Fruit fly (Drosophila melanogaster): ENCODE data around the gene acs.

Gene acs

DNA sequence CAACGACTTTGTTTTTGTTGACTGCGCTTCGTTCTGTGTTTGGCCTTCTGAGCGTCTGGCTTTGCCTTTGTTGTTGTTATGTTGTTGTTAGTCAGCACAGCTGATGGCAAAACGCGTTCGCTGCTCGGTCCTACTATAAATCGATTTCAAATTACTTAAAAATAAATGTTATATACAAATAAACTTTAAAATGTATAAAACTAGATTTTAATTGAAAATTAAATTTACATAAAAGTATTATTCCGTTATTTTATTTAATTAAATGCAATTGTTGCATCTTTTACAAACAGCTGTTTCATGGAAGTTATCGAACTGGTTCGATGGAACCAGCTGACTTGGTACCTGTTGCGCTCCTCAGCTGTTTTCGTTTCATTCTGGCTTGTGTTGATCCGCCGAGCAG, 7.3 kb upstream of the acs start, which contains the start of gene mv (continued):
- TF ChIP-seq sqz (GFP tag; optimal IDR thresholded peaks at IDR 0.05) (no peak), sc (optimal IDR thresholded peaks at IDR 0.05) (no peak), sc (GFP tag; optimal IDR thresholded peaks at IDR 0.05) (no peak)

DNA sequence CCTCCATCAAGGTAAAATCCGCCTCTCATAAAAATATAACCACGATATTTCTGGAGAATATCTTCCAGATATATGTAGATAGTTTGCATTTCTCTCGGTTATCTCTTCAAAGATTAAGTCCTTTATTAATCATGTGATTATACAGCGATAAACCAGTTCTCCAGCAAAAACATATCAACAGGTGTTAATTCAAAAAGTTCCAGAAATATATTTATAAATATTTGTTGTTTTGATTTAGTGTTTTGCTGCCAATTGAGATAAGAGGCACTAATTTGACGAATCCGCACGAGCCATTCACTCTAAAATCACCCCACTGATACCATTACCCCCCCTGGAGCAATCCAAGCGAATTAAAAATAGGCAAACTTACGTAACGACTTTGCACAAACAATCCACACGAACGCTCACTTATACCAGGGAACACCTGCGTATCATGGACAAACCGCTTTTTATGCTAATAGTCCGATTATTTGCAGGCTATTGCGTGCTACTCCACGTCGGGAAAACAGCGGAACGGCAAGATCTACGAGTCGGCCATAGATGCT, 6.8 kb upstream of the acs start:
- TF ChIP-seq Hey (tag; optimal IDR thresholded peaks at IDR 0.05) = peak; percentile 84
- TF ChIP-seq crol (GFP tag; IDR thresholded peaks at IDR 0.05) = 0 out of 2 replicates have a peak, but pooled peaks have one; percentile 34
- TF ChIP-seq HmgZ (tag; optimal IDR thresholded peaks at IDR 0.05) = peak; percentile 10
- no peak for TF ChIP-seq Hr78 (GFP tag; optimal IDR thresholded peaks at IDR 0.05)
- no peak for TF ChIP-seq CG17359 (tag; optimal IDR thresholded peaks at IDR 0.05)
- no peak for TF ChIP-seq BtbVII (GFP tag; optimal IDR thresholded peaks at IDR 0.05)
- peak; percentile 77 for TF ChIP-seq CG10543 (GFP tag; optimal IDR thresholded peaks at IDR 0.05)
- no peak for TF ChIP-seq YL-1 (GFP tag; optimal IDR thresholded peaks at IDR 0.05)
- TF ChIP-seq CG31224 (GFP tag; IDR thresholded peaks at IDR 0.05) = no peak
- TF ChIP-seq sim (GFP tag; IDR thresholded peaks at IDR 0.05) = no peak
- peak; percentile 95 for TF ChIP-seq sug (tag; optimal IDR thresholded peaks at IDR 0.05)
- TF ChIP-seq cwo (GFP tag; optimal IDR thresholded peaks at IDR 0.05) = peak; percentile 49
- TF ChIP-seq MBD-R2 (GFP tag; IDR thresholded peaks at IDR 0.05) = 0 out of 2 replicates have a peak, but pooled peaks have one; percentile 10
- peak; percentile 66 for TF ChIP-seq B-H2 (GFP tag; optimal IDR thresholded peaks at IDR 0.05)
- TF ChIP-seq rib (GFP tag; IDR thresholded peaks at IDR 0.05) = peak; percentile 15; the same call in 1 of the 2 replicates
- no peak for TF ChIP-seq CG11093 (GFP tag; IDR thresholded peaks at IDR 0.05)
- peak; percentile 63 for TF ChIP-seq Med (GFP tag)
- 0 out of 3 replicates have a peak, but pooled peaks have one; percentile 37 for TF ChIP-seq otp (GFP tag; IDR thresholded peaks at IDR 0.05)
- TF ChIP-seq CG31365 (tag; optimal IDR thresholded peaks at IDR 0.05) = no peak
- peak in 1 of 2 experiments; percentile 90 for TF ChIP-seq Pdp1 (GFP tag; optimal IDR thresholded peaks at IDR 0.05)
- TF ChIP-seq dm (GFP tag; optimal IDR thresholded peaks at IDR 0.05) = no peak
- peak; percentile 22; the same call in 1 of the 2 replicates for TF ChIP-seq vvl (GFP tag; IDR thresholded peaks at IDR 0.05)
- peak; percentile 74 for TF ChIP-seq exex (tag; optimal IDR thresholded peaks at IDR 0.05)
- peak; percentile 8 for TF ChIP-seq CG12659 (GFP tag; optimal IDR thresholded peaks at IDR 0.05)

DNA sequence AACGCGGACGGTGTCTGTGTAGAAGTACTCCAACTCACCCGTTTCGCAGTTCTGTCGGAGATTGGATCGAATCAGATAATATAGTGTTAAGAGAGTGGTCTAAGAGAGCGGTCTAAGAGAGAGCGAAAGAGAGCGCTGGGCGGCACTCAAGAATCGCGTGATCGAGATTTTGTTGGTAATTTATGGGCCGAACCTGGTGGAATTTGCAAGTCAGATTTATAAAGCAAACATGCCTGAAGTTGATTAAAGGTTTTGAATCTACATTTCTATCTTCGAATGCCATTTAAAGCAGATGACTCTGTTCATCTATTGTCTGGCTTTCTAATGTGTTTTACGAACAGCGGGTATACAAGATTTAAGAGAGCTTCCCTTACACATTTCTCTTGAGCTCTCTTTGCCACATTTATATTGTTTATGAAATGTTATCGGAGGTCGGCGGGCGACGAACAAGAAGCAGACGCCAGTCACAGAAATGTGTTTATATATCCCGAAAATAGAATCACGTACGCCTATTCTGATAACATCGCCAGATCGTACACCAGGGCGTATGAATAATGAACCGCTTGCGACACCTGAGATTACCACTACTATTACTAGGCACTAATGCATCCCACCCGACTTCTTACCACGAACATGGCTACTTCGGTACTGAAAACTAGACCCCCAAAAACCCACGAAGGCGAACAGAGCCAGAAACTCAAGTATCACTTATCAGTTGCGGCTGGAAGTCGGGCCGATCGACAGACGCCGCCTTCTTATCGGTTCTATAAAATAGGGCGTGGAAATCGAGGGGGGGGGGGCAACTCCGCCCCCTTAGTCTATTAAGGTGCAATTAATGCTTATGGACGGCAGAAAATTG, 3.8 kb upstream of the acs start:
- TF ChIP-seq Rx (GFP tag; IDR thresholded peaks at IDR 0.05) (no peak), CG10366 (GFP tag; IDR thresholded peaks at IDR 0.05) (no peak), da (GFP tag; optimal IDR thresholded peaks at IDR 0.05) (no peak), klu (GFP tag; IDR thresholded peaks at IDR 0.05) (no peak), sim (GFP tag; IDR thresholded peaks at IDR 0.05) (peak; percentile 18; the same call in 1 of the 2 replicates), CG6683 (GFP tag; optimal IDR thresholded peaks at IDR 0.05) (no peak), hbn (GFP tag; IDR thresholded peaks at IDR 0.05; ENCODE audit: partially characterized antibody) (no peak), CG2199 (GFP tag; IDR thresholded peaks at IDR 0.05) (0 out of 3 replicates have a peak, but pooled peaks have one; percentile 63), Nf-YC (tag; optimal IDR thresholded peaks at IDR 0.05) (peak; percentile 64), maf-S (GFP tag; optimal IDR thresholded peaks at IDR 0.05) (no peak), unpg (GFP tag; optimal IDR thresholded peaks at IDR 0.05) (no peak), gsb (GFP tag; IDR thresholded peaks at IDR 0.05) (no peak), Dll (GFP tag; IDR thresholded peaks at IDR 0.05; ENCODE audit: partially characterized antibody) (peak; percentile 60; the same call in 1 of the 4 replicates), CG33213 (GFP tag; optimal IDR thresholded peaks at IDR 0.05) (no peak), CG34224 (GFP tag; IDR thresholded peaks at IDR 0.05; ENCODE audit: partially characterized antibody) (no peak), Deaf1 (tag; optimal IDR thresholded peaks at IDR 0.05) (peak; percentile 93), Dip2 (GFP tag; IDR thresholded peaks at IDR 0.05) (no peak), CG5180 (GFP tag; optimal IDR thresholded peaks at IDR 0.05) (no peak), BtbVII (GFP tag; optimal IDR thresholded peaks at IDR 0.05) (peak; percentile 63), CG17385 (GFP tag; optimal IDR thresholded peaks at IDR 0.05) (peak; percentile 78), Chrac-16 (GFP tag; optimal IDR thresholded peaks at IDR 0.05) (no peak)

All from whole organism, embryonic.